Fruit fly (Drosophila melanogaster) whole organism, embryonic: Measurements from ENCODE around the gene CG42538.

Experiments used
- Ada2b ChIP-seq: fragments of 200-800 bp; sonication (Bioruptor generic); IDR thresholded peaks from 2 replicates; pipeline ENCODE4 v1.3.6; 2022; ENCODE audit warnings: missing biosample characterization, missing genetic modification characterization
- BtbVII ChIP-seq: fragments of 200-800 bp; sonication (Bioruptor generic); optimal IDR thresholded peaks from 3 replicates; lab custom pipeline; 2017; ENCODE audit warnings: missing biosample characterization, mild to moderate bottlenecking, missing genetic modification characterization
- CG10979 ChIP-seq: fragments of 200-800 bp; sonication (Bioruptor generic); optimal IDR thresholded peaks from 2 replicates; lab custom pipeline; 2018; ENCODE audit warnings: missing biosample characterization, mild to moderate bottlenecking, missing genetic modification characterization, moderate library complexity
- CG11560 ChIP-seq: fragments of 200-800 bp; sonication (Bioruptor generic); IDR thresholded peaks from 3 replicates; pipeline ENCODE4 v1.3.6; 2022; ENCODE audit warnings: missing biosample characterization, missing genetic modification characterization
- CG12299 ChIP-seq: fragments of 200-800 bp; sonication (Bioruptor generic); optimal IDR thresholded peaks from 2 replicates; lab custom pipeline; 2018; ENCODE audit warnings: missing biosample characterization, mild to moderate bottlenecking, missing genetic modification characterization
- CG1233 ChIP-seq: fragments of 200-800 bp; sonication (Bioruptor generic); optimal IDR thresholded peaks from 4 replicates; lab custom pipeline; 2018; ENCODE audit warnings: missing biosample characterization, mild to moderate bottlenecking, missing genetic modification characterization
- CG12769 ChIP-seq: fragments of 200-800 bp; sonication (Bioruptor generic); optimal IDR thresholded peaks from 2 replicates; lab custom pipeline; 2019; ENCODE audit warnings: missing biosample characterization, mild to moderate bottlenecking, missing genetic modification characterization, moderate library complexity
- CG14014 ChIP-seq: fragments of 200-800 bp; sonication (Bioruptor generic); IDR thresholded peaks from 2 replicates; pipeline ENCODE4 v1.3.6; 2022; ENCODE audit warnings: missing biosample characterization, missing genetic modification characterization
- CG14710 ChIP-seq: fragments of 200-800 bp; sonication (Bioruptor generic); optimal IDR thresholded peaks from 3 replicates; lab custom pipeline; 2019; ENCODE audit warnings: missing biosample characterization, mild to moderate bottlenecking, missing genetic modification characterization, moderate library complexity
- CG15269 ChIP-seq: fragments of 200-800 bp; sonication (Bioruptor generic); optimal IDR thresholded peaks from 2 replicates; lab custom pipeline; 2018; ENCODE audit warnings: missing biosample characterization, mild to moderate bottlenecking, missing genetic modification characterization, moderate library complexity
- CG2199 ChIP-seq: fragments of 200-800 bp; sonication (Bioruptor generic); IDR thresholded peaks from 3 replicates; pipeline ENCODE4 v1.3.6; 2022; ENCODE audit warnings: missing biosample characterization, missing genetic modification characterization
- CG2202 ChIP-seq: fragments of 200-800 bp; sonication (Bioruptor generic); optimal IDR thresholded peaks from 2 replicates; lab custom pipeline; 2018; ENCODE audit warnings: missing biosample characterization, mild to moderate bottlenecking, missing genetic modification characterization
- CG2875 ChIP-seq: fragments of 200-800 bp; sonication (Bioruptor generic); optimal IDR thresholded peaks from 2 replicates; lab custom pipeline; 2017; ENCODE audit warnings: missing biosample characterization, mild to moderate bottlenecking, missing genetic modification characterization, missing genetic modification reagents
- CG30403 ChIP-seq: fragments of 200-800 bp; sonication (Bioruptor generic); optimal IDR thresholded peaks from 3 replicates; lab custom pipeline; 2016; ENCODE audit warnings: missing biosample characterization, missing genetic modification characterization
- CG3065 ChIP-seq: fragments of 200-800 bp; sonication (Bioruptor generic); optimal IDR thresholded peaks from 2 replicates; lab custom pipeline; 2016; ENCODE audit warnings: missing biosample characterization, missing genetic modification characterization
- CG3281 ChIP-seq: fragments of 200-800 bp; sonication (Bioruptor generic); optimal IDR thresholded peaks from 3 replicates; lab custom pipeline; 2017; ENCODE audit warnings: missing biosample characterization, mild to moderate bottlenecking, missing genetic modification characterization
- CG33557 ChIP-seq: fragments of 200-800 bp; sonication (Bioruptor generic); optimal IDR thresholded peaks from 2 replicates; lab custom pipeline; 2019; ENCODE audit warnings: missing biosample characterization, mild to moderate bottlenecking, missing genetic modification characterization, moderate library complexity
- CG8388 ChIP-seq: fragments of 200-800 bp; sonication (Bioruptor generic); optimal IDR thresholded peaks from 2 replicates; lab custom pipeline; 2019; ENCODE audit warnings: missing biosample characterization, mild to moderate bottlenecking, missing genetic modification characterization, moderate library complexity
- CG8924 ChIP-seq: fragments of 200-800 bp; optimal IDR thresholded peaks from 3 replicates; lab custom pipeline; 2019; ENCODE audit warnings: missing biosample characterization, mild to moderate bottlenecking, missing genetic modification characterization, moderate library complexity
- CG9437 ChIP-seq: fragments of 200-800 bp; sonication (Bioruptor generic); optimal IDR thresholded peaks from 2 replicates; lab custom pipeline; 2018; ENCODE audit warnings: missing biosample characterization, mild to moderate bottlenecking, missing genetic modification characterization
- CG9932 ChIP-seq: fragments of 200-800 bp; sonication (Bioruptor generic); IDR thresholded peaks from 2 replicates; pipeline ENCODE4 v1.3.6; 2022; ENCODE audit warnings: missing biosample characterization, missing genetic modification characterization
- CHES-1-like ChIP-seq: fragments of 200-800 bp; sonication (Bioruptor generic); optimal IDR thresholded peaks from 2 replicates; lab custom pipeline; 2016; ENCODE audit warnings: missing biosample characterization, missing genetic modification characterization
- Drgx ChIP-seq: fragments of 200-800 bp; sonication (Bioruptor generic); IDR thresholded peaks from 2 replicates; pipeline ENCODE4 v1.3.6; 2022; ENCODE audit warnings: missing biosample characterization, missing genetic modification characterization
- E2f2 ChIP-seq: fragments of 200-800 bp; sonication (Bioruptor generic); IDR thresholded peaks from 2 replicates; pipeline ENCODE4 v1.3.6; 2022; ENCODE audit warnings: missing biosample characterization, missing genetic modification characterization
- Hmr ChIP-seq: fragments of 200-800 bp; sonication (Bioruptor generic); optimal IDR thresholded peaks from 3 replicates; lab custom pipeline; 2017; ENCODE audit warnings: mild to moderate bottlenecking, missing biosample characterization, missing genetic modification reagents, missing genetic modification characterization
- Hr51 ChIP-seq, 2 experiments: fragments of 200-800 bp; sonication (Bioruptor generic); optimal IDR thresholded peaks; 2 replicates in 1 of 2; 3 replicates in 1 of 2; lab custom pipeline; 2016 to 2018; ENCODE audit warnings: missing biosample characterization in 2 of 2, missing genetic modification characterization in 2 of 2, mild to moderate bottlenecking in 1 of 2, moderate library complexity in 1 of 2
- Med ChIP-seq: fragments of 200-800 bp; sonication (Bioruptor generic); peaks from one replicate; lab custom pipeline; 2016; ENCODE audit warnings: missing biosample characterization, missing genetic modification characterization, mild to moderate bottlenecking, inconsistent platforms, moderate library complexity
- Meics ChIP-seq: fragments of 200-800 bp; sonication (Bioruptor generic); optimal IDR thresholded peaks from 2 replicates; lab custom pipeline; 2017; ENCODE audit warnings: missing biosample characterization, mild to moderate bottlenecking, missing genetic modification characterization
- Ptx1 ChIP-seq: fragments of 200-800 bp; sonication (Bioruptor generic); IDR thresholded peaks from 2 replicates; pipeline ENCODE4 v1.3.6; 2022; ENCODE audit warnings: missing biosample characterization, missing genetic modification characterization
- Sox102F ChIP-seq: fragments of 200-800 bp; sonication (Bioruptor generic); optimal IDR thresholded peaks from 2 replicates; lab custom pipeline; 2018; ENCODE audit warnings: missing biosample characterization, mild to moderate bottlenecking, missing genetic modification characterization, moderate library complexity
- Vsx1 ChIP-seq: fragments of 200-800 bp; sonication (Bioruptor generic); optimal IDR thresholded peaks from 2 replicates; lab custom pipeline; 2017; ENCODE audit warnings: missing biosample characterization, mild to moderate bottlenecking, missing genetic modification characterization, missing genetic modification reagents
- Xrp1 ChIP-seq: fragments of 200-800 bp; sonication (Bioruptor generic); IDR thresholded peaks from 2 replicates; pipeline ENCODE4 v1.3.6; 2022; ENCODE audit warnings: missing biosample characterization, missing genetic modification characterization
- bsh ChIP-seq, 2 experiments: fragments of 200-800 bp; sonication (Bioruptor generic); optimal IDR thresholded peaks; 2 replicates each; lab custom pipeline; 2017 to 2018; ENCODE audit warnings: mild to moderate bottlenecking in 2 of 2, missing biosample characterization in 2 of 2, missing genetic modification characterization in 2 of 2, moderate library complexity in 1 of 2
- cg ChIP-seq: fragments of 200-800 bp; sonication (Bioruptor generic); optimal IDR thresholded peaks from 3 replicates; lab custom pipeline; 2019; ENCODE audit warnings: missing biosample characterization, mild to moderate bottlenecking, missing genetic modification characterization, moderate library complexity
- chinmo ChIP-seq: fragments of 200-800 bp; sonication (Bioruptor generic); IDR thresholded peaks from 4 replicates; pipeline ENCODE4 v1.3.6; 2022; ENCODE audit warnings: missing biosample characterization, missing genetic modification characterization; ENCODE audit not compliant: partially characterized antibody
- corto ChIP-seq: fragments of 200-800 bp; sonication (Bioruptor generic); optimal IDR thresholded peaks from 2 replicates; lab custom pipeline; 2016; ENCODE audit warnings: missing biosample characterization, mild to moderate bottlenecking, missing genetic modification characterization, moderate library complexity
- croc ChIP-seq: fragments of 200-800 bp; sonication (Bioruptor generic); conservative IDR thresholded peaks from 3 replicates; pipeline ENCODE4 v1.3.6; 2022; ENCODE audit warnings: missing biosample characterization, missing genetic modification characterization
- dmrt99B ChIP-seq: fragments of 200-800 bp; sonication (Bioruptor generic); optimal IDR thresholded peaks from 2 replicates; lab custom pipeline; 2018; ENCODE audit warnings: missing biosample characterization, mild to moderate bottlenecking, missing genetic modification characterization, moderate library complexity
- dysf ChIP-seq: fragments of 200-800 bp; sonication (Bioruptor generic); IDR thresholded peaks from 3 replicates; pipeline ENCODE4 v1.3.6; 2022; ENCODE audit warnings: missing biosample characterization, missing genetic modification characterization
- fd96Cb ChIP-seq: fragments of 200-800 bp; sonication (Bioruptor generic); optimal IDR thresholded peaks from 2 replicates; lab custom pipeline; 2018; ENCODE audit warnings: missing biosample characterization, mild to moderate bottlenecking, missing genetic modification characterization, moderate library complexity
- grn ChIP-seq: fragments of 200-800 bp; sonication (Bioruptor generic); optimal IDR thresholded peaks from 3 replicates; lab custom pipeline; 2017; ENCODE audit warnings: missing biosample characterization, missing genetic modification characterization
- kay ChIP-seq: fragments of 200-800 bp; sonication (Bioruptor generic); optimal IDR thresholded peaks from 2 replicates; lab custom pipeline; 2016; ENCODE audit warnings: missing biosample characterization, missing genetic modification characterization
- mld ChIP-seq: fragments of 200-800 bp; sonication (Bioruptor generic); IDR thresholded peaks from 3 replicates; pipeline ENCODE4 v1.3.6; 2022; ENCODE audit warnings: missing biosample characterization, missing genetic modification characterization; ENCODE audit not compliant: partially characterized antibody
- psq ChIP-seq: fragments of 200-800 bp; sonication (Bioruptor generic); optimal IDR thresholded peaks from 2 replicates; lab custom pipeline; 2017; ENCODE audit warnings: missing biosample characterization, missing genetic modification characterization
- sqz ChIP-seq: fragments of 200-800 bp; sonication (Bioruptor generic); optimal IDR thresholded peaks from 3 replicates; lab custom pipeline; 2018; ENCODE audit warnings: missing biosample characterization, mild to moderate bottlenecking, missing genetic modification characterization
- tap ChIP-seq: fragments of 200-800 bp; optimal IDR thresholded peaks from 3 replicates; lab custom pipeline; 2019; ENCODE audit warnings: missing biosample characterization, mild to moderate bottlenecking, missing genetic modification characterization, moderate library complexity

Gene CG42538

dm6 chr3L:16042640-16043039 is 8.3 kb downstream of the CG42538 start (continued):
- TF ChIP-seq mld (GFP tag; lab: Robert Waterston, UW) (no peak), CG2875 (GFP tag; lab: Kevin White, UChicago) (no peak), CG15269 (no peak), CG12769 (tag; lab: Kevin White, UChicago) (peak; percentile 47), Ada2b (GFP tag; lab: Robert Waterston, UW) (no peak), chinmo (GFP tag; lab: Robert Waterston, UW) (peak; percentile 78; the same call in 3 of the 4 replicates)
- TF ChIP-seq, all 482 proteins: peak for 11

- no peak for TF ChIP-seq kay
- peak; percentile 13 for TF ChIP-seq psq (GFP tag; lab: Kevin White, UChicago)
- peak; percentile 69 for TF ChIP-seq Xrp1 (GFP tag; lab: Robert Waterston, UW)
- peak; percentile 8; the same call in 1 of the 3 replicates for TF ChIP-seq CG2199 (GFP tag; lab: Robert Waterston, UW)
- peak; percentile 9 for TF ChIP-seq CG9437 (GFP tag; lab: Kevin White, UChicago)
- peak; percentile 36 for TF ChIP-seq CG2202 (tag; lab: Kevin White, UChicago)
- TF ChIP-seq CG11560 (tag; lab: Robert Waterston, UW): no peak
- no peak; the same call in 2 of the 3 replicates for TF ChIP-seq croc
- peak; percentile 37 for TF ChIP-seq CG3281 (GFP tag; lab: Kevin White, UChicago)
- peak; percentile 73 for TF ChIP-seq Drgx (GFP tag; lab: Robert Waterston, UW)
- TF ChIP-seq fd96Cb: peak; percentile 68
- TF ChIP-seq dmrt99B (tag; lab: Kevin White, UChicago): peak; percentile 61
- peak; percentile 13 for TF ChIP-seq CG30403 (GFP tag; lab: Kevin White, UChicago)
- peak; percentile 44 for TF ChIP-seq CG8388 (GFP tag; lab: Kevin White, UChicago)
- peak; percentile 20 for TF ChIP-seq Hmr (GFP tag; lab: Kevin White, UChicago)
- peak; percentile 29; the same call in 1 of the 2 replicates for TF ChIP-seq E2f2
- peak; percentile 74 to 81 for TF ChIP-seq bsh (GFP tag; optimal IDR thresholded peaks at IDR 0.05; lab: Kevin White, UChicago)
- peak; percentile 53; the same call in 1 of the 3 replicates for TF ChIP-seq dysf (GFP tag; lab: Robert Waterston, UW)
- TF ChIP-seq grn (GFP tag; lab: Kevin White, UChicago): peak; percentile 13
- peak; percentile 49 for TF ChIP-seq Sox102F (GFP tag; lab: Kevin White, UChicago)
- peak; percentile 27 for TF ChIP-seq CG3065 (GFP tag; lab: Kevin White, UChicago)
- peak; percentile 15; the same call in 1 of the 2 replicates for TF ChIP-seq CG14014 (GFP tag; lab: Robert Waterston, UW)
- peak; percentile 24 for TF ChIP-seq CG1233
- TF ChIP-seq CG8924 (tag; lab: Kevin White, UChicago): peak; percentile 25
- peak; percentile 54 for TF ChIP-seq Med
- TF ChIP-seq sqz: peak; percentile 96
- peak; percentile 70 for TF ChIP-seq tap (tag; lab: Kevin White, UChicago)
- no peak for TF ChIP-seq corto
- peak; percentile 56 for TF ChIP-seq Meics (GFP tag; lab: Kevin White, UChicago)
- TF ChIP-seq CG9932 (GFP tag; lab: Robert Waterston, UW): no peak
- peak; percentile 77 for TF ChIP-seq CG33557 (GFP tag; lab: Kevin White, UChicago)
- TF ChIP-seq CG10979 (tag; lab: Kevin White, UChicago): peak; percentile 62
- peak; percentile 72 for TF ChIP-seq cg (GFP tag; lab: Kevin White, UChicago)
- TF ChIP-seq Hr51 (GFP tag; optimal IDR thresholded peaks at IDR 0.05; lab: Kevin White, UChicago): peak in 1 of 2 experiments; percentile 51
- TF ChIP-seq CG12299 (tag; lab: Kevin White, UChicago): peak; percentile 7
- TF ChIP-seq CHES-1-like: no peak
- TF ChIP-seq BtbVII (GFP tag; lab: Kevin White, UChicago): peak; percentile 66
- peak; percentile 66 for TF ChIP-seq CG14710 (tag; lab: Kevin White, UChicago)
- no peak for TF ChIP-seq Vsx1 (GFP tag; lab: Kevin White, UChicago)
- peak; percentile 51; the same call in 1 of the 2 replicates for TF ChIP-seq Ptx1 (GFP tag; lab: Robert Waterston, UW)
These were observed 8.9 kb downstream of the CG42538 start for dm6 chr3L:16043045-16043781.
